Fruit fly (Drosophila melanogaster) Kc167 (cell line): ENCODE results near the gene Prx3.

ENCODE experiments used
- h ChIP-seq: fragments of >200 bp; optimal IDR thresholded peaks from 3 replicates; lab custom pipeline; 2018; ENCODE audit warnings: missing external identifiers
- insv ChIP-seq: fragments of >200 bp; optimal IDR thresholded peaks from 3 replicates; lab custom pipeline; 2018; ENCODE audit warnings: missing external identifiers
- psq ChIP-seq: fragments of >200 bp; optimal IDR thresholded peaks from 2 replicates; lab custom pipeline; 2017; ENCODE audit warnings: missing external identifiers

dm6 chr3R:17549985-17550384 is 3.7 kb upstream of the Prx3 start:
- no peak for TF ChIP-seq psq
- no peak for TF ChIP-seq insv (lab: Kevin White, UChicago)
- no peak for TF ChIP-seq h (lab: Kevin White, UChicago)
